Fruit fly (Drosophila melanogaster): ENCODE data around the gene CG17806.

Gene CG17806

dm6 chr3R:17803025-17803424 is at the start of gene CG17806 (continued):
- TF ChIP-seq Dbx (GFP tag; IDR thresholded peaks at IDR 0.05) (no peak), BtbVII (GFP tag; optimal IDR thresholded peaks at IDR 0.05) (no peak), az2 (GFP tag; optimal IDR thresholded peaks at IDR 0.05) (no peak), wdn (GFP tag; IDR thresholded peaks at IDR 0.05) (no peak), insv (GFP tag; optimal IDR thresholded peaks at IDR 0.05) (no peak), al (GFP tag; IDR thresholded peaks at IDR 0.05) (no peak), CG7963 (GFP tag; IDR thresholded peaks at IDR 0.05; ENCODE audit: partially characterized antibody) (no peak), tio (GFP tag; optimal IDR thresholded peaks at IDR 0.05) (no peak), Dek (tag; optimal IDR thresholded peaks at IDR 0.05) (no peak), CG2199 (GFP tag; IDR thresholded peaks at IDR 0.05) (no peak), cad (GFP tag; optimal IDR thresholded peaks at IDR 0.05) (no peak), CG4854 (GFP tag; optimal IDR thresholded peaks at IDR 0.05) (no peak), CG30431 (GFP tag; optimal IDR thresholded peaks at IDR 0.05) (no peak), row (GFP tag; IDR thresholded peaks at IDR 0.05) (peak; percentile 62), CG18011 (GFP tag; optimal IDR thresholded peaks at IDR 0.05) (no peak), CG8765 (GFP tag; IDR thresholded peaks at IDR 0.05) (no peak), CG1602 (GFP tag; optimal IDR thresholded peaks at IDR 0.05) (no peak), pzg (GFP tag; optimal IDR thresholded peaks at IDR 0.05) (peak; percentile 16), tgo (GFP tag; IDR thresholded peaks at IDR 0.05) (no peak), CG11085 (GFP tag; IDR thresholded peaks at IDR 0.05) (no peak), pho (GFP tag; optimal IDR thresholded peaks at IDR 0.05) (no peak), CG13424 (tag; optimal IDR thresholded peaks at IDR 0.05) (peak; percentile 27), ara (GFP tag; IDR thresholded peaks at IDR 0.05) (no peak), dmrt99B (tag; optimal IDR thresholded peaks at IDR 0.05) (no peak), wek (GFP tag; optimal IDR thresholded peaks at IDR 0.05) (no peak), Nf-YC (tag; optimal IDR thresholded peaks at IDR 0.05) (no peak), Lpt (GFP tag; optimal IDR thresholded peaks at IDR 0.05) (no peak), unpg (GFP tag; optimal IDR thresholded peaks at IDR 0.05) (no peak), dmrt11E (tag; optimal IDR thresholded peaks at IDR 0.05) (no peak), CG17568 (GFP tag; optimal IDR thresholded peaks at IDR 0.05) (no peak), CG7745 (tag; optimal IDR thresholded peaks at IDR 0.05) (no peak), hb (GFP tag; IDR thresholded peaks at IDR 0.05; ENCODE audit: partially characterized antibody) (no peak), Fer3 (tag; optimal IDR thresholded peaks at IDR 0.05) (no peak), CG17802 (tag; optimal IDR thresholded peaks at IDR 0.05) (no peak), CG4707 (GFP tag; optimal IDR thresholded peaks at IDR 0.05) (no peak), CG1233 (GFP tag; optimal IDR thresholded peaks at IDR 0.05) (no peak), CG18599 (GFP tag; optimal IDR thresholded peaks at IDR 0.05) (no peak), CTCF (GFP tag; optimal IDR thresholded peaks at IDR 0.05) (no peak), luna (GFP tag; optimal IDR thresholded peaks at IDR 0.05) (no peak), CG18262 (tag; optimal IDR thresholded peaks at IDR 0.05) (no peak), sqz (GFP tag; optimal IDR thresholded peaks at IDR 0.05) (no peak), CG10979 (tag; optimal IDR thresholded peaks at IDR 0.05) (no peak), CG8478 (optimal IDR thresholded peaks at IDR 0.05) (no peak), CG2116 (GFP tag; optimal IDR thresholded peaks at IDR 0.05) (no peak), CG15269 (tag; optimal IDR thresholded peaks at IDR 0.05) (no peak), CG12219 (GFP tag; optimal IDR thresholded peaks at IDR 0.05) (no peak), NC2α (GFP tag; optimal IDR thresholded peaks at IDR 0.05) (no peak), HLHmδ (GFP tag; optimal IDR thresholded peaks at IDR 0.05) (no peak), CG10147 (GFP tag; optimal IDR thresholded peaks at IDR 0.05) (peak; percentile 7), CG33213 (GFP tag; optimal IDR thresholded peaks at IDR 0.05) (no peak), CG12391 (tag; optimal IDR thresholded peaks at IDR 0.05) (no peak), E2f2 (GFP tag; IDR thresholded peaks at IDR 0.05) (peak; percentile 48), fru (optimal IDR thresholded peaks at IDR 0.05) (no peak)
